Fruit fly (Drosophila melanogaster) Kc167 (cell line): Measurements from ENCODE around the gene CG10958.

Experiments used
- Myc ChIP-seq: fragments of >200 bp; optimal IDR thresholded peaks from 2 replicates; lab custom pipeline; 2017; ENCODE audit warnings: missing external identifiers
- Sin3A ChIP-seq: fragments of >200 bp; optimal IDR thresholded peaks from 2 replicates; lab custom pipeline; 2018; ENCODE audit warnings: missing external identifiers
- h ChIP-seq: fragments of >200 bp; optimal IDR thresholded peaks from 3 replicates; lab custom pipeline; 2018; ENCODE audit warnings: missing external identifiers
- insv ChIP-seq: fragments of >200 bp; optimal IDR thresholded peaks from 3 replicates; lab custom pipeline; 2018; ENCODE audit warnings: missing external identifiers
- psq ChIP-seq: fragments of >200 bp; optimal IDR thresholded peaks from 2 replicates; lab custom pipeline; 2017; ENCODE audit warnings: missing external identifiers
- ttk ChIP-seq: sonication (Bioruptor generic); optimal IDR thresholded peaks from 2 replicates; lab custom pipeline; 2017; ENCODE audit warnings: missing external identifiers

The CG10958 gene

dm6 chrX:8177030-8177349 lies 44.9 kb downstream of the CG10958 start, which contains the start of gene slpr:
Gene slpr, minus strand, starts transcription at chrX:8177185.
- TF ChIP-seq psq (lab: Kevin White, UChicago) (no peak), Myc (lab: Kevin White, UChicago) (no peak), ttk (lab: Kevin White, UChicago) (no peak), Sin3A (lab: Kevin White, UChicago) (no peak), h (lab: Kevin White, UChicago) (no peak), insv (lab: Kevin White, UChicago) (no peak)

- TF ChIP-seq ttk (lab: Kevin White, UChicago) (no peak), Sin3A (lab: Kevin White, UChicago) (no peak), h (lab: Kevin White, UChicago) (no peak), Myc (lab: Kevin White, UChicago) (no peak), insv (lab: Kevin White, UChicago) (no peak), psq (lab: Kevin White, UChicago) (no peak)
These were observed 45.7 kb downstream of the CG10958 start for dm6 chrX:8177742-8178141.

dm6 chrX:8178165-8178955 lies 46.3 kb downstream of the CG10958 start, which contains the start of gene sdt:
Gene sdt, plus strand, starts transcription at chrX:8178549.
- TF ChIP-seq h (lab: Kevin White, UChicago) (no peak), psq (lab: Kevin White, UChicago) (no peak), Sin3A (lab: Kevin White, UChicago) (no peak), insv (lab: Kevin White, UChicago) (no peak), Myc (lab: Kevin White, UChicago) (no peak), ttk (lab: Kevin White, UChicago) (no peak)

dm6 chrX:8178989-8179388 lies 46.9 kb downstream of the CG10958 start:
- TF ChIP-seq h (lab: Kevin White, UChicago), result no peak
- no peak for TF ChIP-seq ttk (lab: Kevin White, UChicago)
- no peak for TF ChIP-seq Myc (lab: Kevin White, UChicago)
- TF ChIP-seq insv (lab: Kevin White, UChicago), result no peak
- no peak for TF ChIP-seq psq (lab: Kevin White, UChicago)
- TF ChIP-seq Sin3A (lab: Kevin White, UChicago), result no peak

- TF ChIP-seq Sin3A (lab: Kevin White, UChicago) (no peak), ttk (lab: Kevin White, UChicago) (no peak), h (lab: Kevin White, UChicago) (no peak), Myc (lab: Kevin White, UChicago) (no peak), insv (lab: Kevin White, UChicago) (no peak), psq (lab: Kevin White, UChicago) (no peak)
These were observed 47.8 kb downstream of the CG10958 start for dm6 chrX:8179858-8180257.
